Worm (Caenorhabditis elegans) whole organism, L1 larva: ENCODE measurements around the gene Y48A5A.3.

ENCODE experiments used
- aly-2 ChIP-seq: fragments of 150-350 bp; optimal IDR thresholded peaks from 2 replicates; lab custom pipeline; 2014; ENCODE audit warnings: missing biosample characterization, missing genetic modification characterization
- ceh-8 ChIP-seq: fragments of 200-800 bp; sonication (Bioruptor generic); optimal IDR thresholded peaks from 2 replicates; lab custom pipeline; 2018; ENCODE audit warnings: mild to moderate bottlenecking, missing genetic modification characterization, moderate library complexity, missing compliant biosample characterization
- ceh-88 ChIP-seq: fragments of 200-800 bp; sonication (Bioruptor generic); IDR thresholded peaks from 2 replicates; pipeline ENCODE4 v1.3.6; 2022; ENCODE audit warnings: missing genetic modification characterization, missing compliant biosample characterization
- dsc-1 ChIP-seq: sonication (generic microtip); optimal IDR thresholded peaks from 2 replicates; lab custom pipeline; 2016; ENCODE audit warnings: mild to moderate bottlenecking, missing genetic modification characterization, missing compliant biosample characterization
- elt-3 ChIP-seq, 6 experiments: fragments of 150-350 bp in 1 of 6; sonication (generic microtip); optimal IDR thresholded peaks; 2 replicates each; lab custom pipeline; 2017 to 2018; ENCODE audit warnings: missing biosample characterization in 6 of 6, missing genetic modification characterization in 6 of 6, inconsistent platforms in 1 of 6
- grh-1 ChIP-seq: fragments of 200-800 bp; sonication (Bioruptor generic); IDR thresholded peaks from 2 replicates; pipeline ENCODE4 v1.3.6; 2022; ENCODE audit warnings: missing genetic modification reagents, missing genetic modification characterization, missing compliant biosample characterization
- nhr-12 ChIP-seq: sonication (generic microtip); optimal IDR thresholded peaks from 2 replicates; lab custom pipeline; 2017; ENCODE audit warnings: missing biosample characterization, missing genetic modification characterization
- nhr-77 ChIP-seq: fragments of 150-350 bp; optimal IDR thresholded peaks from 2 replicates; lab custom pipeline; 2014; ENCODE audit warnings: missing biosample characterization, missing genetic modification characterization
- snpc-4 ChIP-seq: fragments of 150-350 bp; optimal IDR thresholded peaks from 2 replicates; lab custom pipeline; 2014; ENCODE audit warnings: missing biosample characterization, missing genetic modification characterization
- unc-62 ChIP-seq: fragments of 150-350 bp; optimal IDR thresholded peaks from 2 replicates; lab custom pipeline; 2014; ENCODE audit warnings: missing biosample characterization, missing genetic modification reagents, missing genetic modification characterization
- ztf-11 ChIP-seq, 2 experiments: sonication (generic microtip); optimal IDR thresholded peaks; 2 replicates each; lab custom pipeline; 2016 to 2017; ENCODE audit warnings: missing genetic modification characterization in 2 of 2, missing biosample characterization in 1 of 2, missing compliant biosample characterization in 1 of 2

DNA sequence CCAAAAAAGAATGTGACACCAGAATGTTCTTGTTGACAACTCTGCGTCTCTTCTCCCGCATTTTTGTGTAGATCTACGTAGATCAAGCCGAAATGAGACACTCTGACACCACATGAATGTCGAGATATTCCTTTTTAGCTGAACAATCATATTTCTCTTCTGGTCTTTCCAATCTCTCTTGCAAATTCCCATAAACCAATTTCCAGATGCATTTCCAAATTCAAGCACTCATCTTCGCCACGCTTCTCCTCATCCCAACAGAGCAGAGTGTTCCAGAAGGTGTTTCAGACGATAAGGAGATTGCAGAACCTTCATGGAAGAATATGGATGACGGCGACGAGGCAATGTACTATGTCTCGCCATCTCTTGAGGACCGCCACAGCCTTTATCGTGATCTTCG, 10.2 kb downstream of the Y48A5A.3 start, which contains the start of gene Y76B12C.8:
- TF ChIP-seq elt-3 (tag; optimal IDR thresholded peaks at IDR 0.05; lab: Kevin White, UChicago) (no peak), ceh-8 (GFP tag; lab: Kevin White, UChicago) (no peak), unc-62 (GFP tag; lab: Kevin White, UChicago) (no peak), nhr-12 (tag; lab: Kevin White, UChicago) (no peak), ztf-11 (tag; optimal IDR thresholded peaks at IDR 0.05; lab: Kevin White, UChicago) (no peak), dsc-1 (tag; lab: Kevin White, UChicago) (no peak), snpc-4 (tag; lab: Kevin White, UChicago) (no peak), nhr-77 (tag; lab: Kevin White, UChicago) (no peak), ceh-88 (GFP tag; lab: Robert Waterston, UW) (no peak), aly-2 (tag; lab: Kevin White, UChicago) (no peak), grh-1 (no peak)
